Fruit fly (Drosophila melanogaster): ENCODE results near the gene CG44037.

DNA sequence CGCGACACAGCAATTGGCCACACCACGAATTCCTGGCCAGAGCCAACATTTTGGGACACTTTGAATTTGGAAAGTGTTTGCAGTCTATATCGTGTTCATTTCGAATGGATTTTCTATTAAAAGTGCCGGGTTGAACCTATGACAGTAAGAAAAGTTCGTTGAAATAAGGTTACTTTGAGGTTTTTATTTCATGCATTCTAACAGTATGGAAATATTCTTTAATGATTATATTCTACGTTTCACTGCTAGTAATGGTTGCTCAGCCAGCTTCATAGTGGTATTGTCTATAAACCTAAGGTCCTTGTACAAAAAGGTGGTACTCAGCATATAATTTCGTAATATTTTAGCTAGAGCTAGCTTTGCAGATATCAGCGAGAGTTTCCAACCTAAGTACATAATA lies 25.9 kb upstream of the CG44037 start, which contains the start of gene Pglym87:
- no peak for TF ChIP-seq EcR (GFP tag; optimal IDR thresholded peaks at IDR 0.05)
- TF ChIP-seq CG17806 (tag; optimal IDR thresholded peaks at IDR 0.05) = no peak
